Worm (Caenorhabditis elegans) whole organism, L3 larva: ENCODE results near the gene srb-13.

Experiments
- ZK546.5 ChIP-seq: sonication (generic microtip); optimal IDR thresholded peaks from 2 replicates; lab custom pipeline; 2017; ENCODE audit warnings: missing biosample characterization, missing genetic modification characterization
- aly-2 ChIP-seq: fragments of 150-350 bp; optimal IDR thresholded peaks from 2 replicates; lab custom pipeline; 2014; ENCODE audit warnings: missing biosample characterization, missing genetic modification characterization
- ceh-28 ChIP-seq: fragments of 150-350 bp; optimal IDR thresholded peaks from 2 replicates; lab custom pipeline; 2014; ENCODE audit warnings: missing biosample characterization, missing genetic modification reagents, missing genetic modification characterization
- ceh-82 ChIP-seq: fragments of 150-350 bp; optimal IDR thresholded peaks from 2 replicates; lab custom pipeline; 2014; ENCODE audit warnings: missing biosample characterization, missing genetic modification characterization
- ceh-9 ChIP-seq: sonication (generic microtip); optimal IDR thresholded peaks from 2 replicates; lab custom pipeline; 2018; ENCODE audit warnings: missing biosample characterization, missing genetic modification characterization
- daf-12 ChIP-seq: fragments of 150-350 bp; optimal IDR thresholded peaks from 2 replicates; lab custom pipeline; 2014; ENCODE audit warnings: missing biosample characterization, missing genetic modification reagents, missing genetic modification characterization
- egl-27 ChIP-seq: sonication (generic microtip); optimal IDR thresholded peaks from 4 replicates; lab custom pipeline; 2017; ENCODE audit warnings: missing biosample characterization, missing genetic modification reagents, missing genetic modification characterization
- egl-5 ChIP-seq: fragments of 150-350 bp; optimal IDR thresholded peaks from 2 replicates; lab custom pipeline; 2017; ENCODE audit warnings: missing biosample characterization, missing genetic modification reagents, missing genetic modification characterization, inconsistent platforms
- elt-1 ChIP-seq: fragments of 150-350 bp; optimal IDR thresholded peaks from 2 replicates; lab custom pipeline; 2014; ENCODE audit warnings: missing biosample characterization, missing genetic modification characterization
- elt-2 ChIP-seq: sonication (generic microtip); optimal IDR thresholded peaks from 2 replicates; lab custom pipeline; 2016; ENCODE audit warnings: missing genetic modification reagents, mild to moderate bottlenecking, missing genetic modification characterization, missing compliant biosample characterization
- elt-3 ChIP-seq, 3 experiments: fragments of 150-350 bp in 1 of 3; sonication (generic microtip) in 2 of 3; optimal IDR thresholded peaks; 2 replicates in 2 of 3; 4 replicates in 1 of 3; lab custom pipeline; 2014 to 2017; ENCODE audit warnings: missing biosample characterization in 3 of 3, missing genetic modification characterization in 3 of 3
- hmg-11 ChIP-seq: sonication (generic microtip); optimal IDR thresholded peaks from 2 replicates; lab custom pipeline; 2016; ENCODE audit warnings: missing genetic modification characterization, missing compliant biosample characterization
- jun-1 ChIP-seq: fragments of 150-350 bp; optimal IDR thresholded peaks from 2 replicates; lab custom pipeline; 2014; ENCODE audit warnings: missing biosample characterization, missing genetic modification reagents, missing genetic modification characterization
- lin-15B ChIP-seq: fragments of 150-350 bp; optimal IDR thresholded peaks from 2 replicates; lab custom pipeline; 2014; ENCODE audit warnings: missing biosample characterization, missing genetic modification characterization
- lsy-12 ChIP-seq: sonication (generic microtip); optimal IDR thresholded peaks from 2 replicates; lab custom pipeline; 2016; ENCODE audit warnings: mild to moderate bottlenecking, missing genetic modification characterization, missing compliant biosample characterization
- mdl-1 ChIP-seq: fragments of 150-350 bp; optimal IDR thresholded peaks from 2 replicates; lab custom pipeline; 2014; ENCODE audit warnings: missing biosample characterization, missing genetic modification characterization
- mml-1 ChIP-seq: fragments of 150-350 bp; sonication (generic microtip); optimal IDR thresholded peaks from 3 replicates; lab custom pipeline; 2014; ENCODE audit warnings: missing biosample characterization, missing genetic modification characterization
- nfya-1 ChIP-seq: sonication (generic microtip); optimal IDR thresholded peaks from 2 replicates; lab custom pipeline; 2017; ENCODE audit warnings: missing genetic modification characterization, mild to moderate bottlenecking, missing compliant biosample characterization, antibody characterized with exemption, moderate library complexity; ENCODE audit not compliant: insufficient read depth
- nhr-11 ChIP-seq: fragments of 150-350 bp; optimal IDR thresholded peaks from 2 replicates; lab custom pipeline; 2014; ENCODE audit warnings: missing biosample characterization, missing genetic modification characterization
- nhr-23 ChIP-seq: fragments of 150-350 bp; optimal IDR thresholded peaks from 2 replicates; lab custom pipeline; 2014; ENCODE audit warnings: missing biosample characterization, missing genetic modification reagents, missing genetic modification characterization
- nhr-25 ChIP-seq: sonication (generic microtip); optimal IDR thresholded peaks from 2 replicates; lab custom pipeline; 2017; ENCODE audit warnings: missing biosample characterization, missing genetic modification characterization
- nhr-28 ChIP-seq: fragments of 150-350 bp; optimal IDR thresholded peaks from 2 replicates; lab custom pipeline; 2014; ENCODE audit warnings: missing biosample characterization, missing genetic modification characterization
- nhr-67 ChIP-seq: fragments of 150-350 bp; optimal IDR thresholded peaks from 2 replicates; lab custom pipeline; 2014; ENCODE audit warnings: missing biosample characterization, missing genetic modification characterization
- nhr-76 ChIP-seq: fragments of 150-350 bp; sonication (generic microtip); optimal IDR thresholded peaks from 5 replicates; lab custom pipeline; 2014; ENCODE audit warnings: missing biosample characterization, missing genetic modification characterization
- pha-4 ChIP-seq: fragments of 150-350 bp; optimal IDR thresholded peaks from 2 replicates; lab custom pipeline; 2014; ENCODE audit warnings: missing biosample characterization, missing genetic modification reagents, missing genetic modification characterization
- skn-1 ChIP-seq: fragments of 150-350 bp; optimal IDR thresholded peaks from 2 replicates; lab custom pipeline; 2014; ENCODE audit warnings: missing biosample characterization, missing genetic modification characterization
- snpc-4 ChIP-seq: fragments of 150-350 bp; optimal IDR thresholded peaks from 2 replicates; lab custom pipeline; 2014; ENCODE audit warnings: missing biosample characterization, missing genetic modification characterization
- tbx-2 ChIP-seq: sonication (generic microtip); optimal IDR thresholded peaks from 2 replicates; lab custom pipeline; 2016; ENCODE audit warnings: mild to moderate bottlenecking, missing genetic modification characterization, missing compliant biosample characterization
- unc-39 ChIP-seq: sonication (generic microtip); optimal IDR thresholded peaks from 4 replicates; lab custom pipeline; 2017; ENCODE audit warnings: missing biosample characterization, missing genetic modification characterization
- unc-62 ChIP-seq: fragments of 150-350 bp; sonication (generic microtip); optimal IDR thresholded peaks from 4 replicates; lab custom pipeline; 2014; ENCODE audit warnings: missing biosample characterization, missing genetic modification reagents, missing genetic modification characterization
- zag-1 ChIP-seq: fragments of 150-350 bp; optimal IDR thresholded peaks from 2 replicates; lab custom pipeline; 2014; ENCODE audit warnings: missing biosample characterization, missing genetic modification characterization
- ztf-11 ChIP-seq: fragments of 150-350 bp; optimal IDR thresholded peaks from 2 replicates; lab custom pipeline; 2014; ENCODE audit warnings: missing biosample characterization, missing genetic modification characterization
- ztf-4 ChIP-seq: fragments of 150-350 bp; optimal IDR thresholded peaks from 2 replicates; lab custom pipeline; 2014; ENCODE audit warnings: missing biosample characterization, missing genetic modification characterization

Gene srb-13

DNA sequence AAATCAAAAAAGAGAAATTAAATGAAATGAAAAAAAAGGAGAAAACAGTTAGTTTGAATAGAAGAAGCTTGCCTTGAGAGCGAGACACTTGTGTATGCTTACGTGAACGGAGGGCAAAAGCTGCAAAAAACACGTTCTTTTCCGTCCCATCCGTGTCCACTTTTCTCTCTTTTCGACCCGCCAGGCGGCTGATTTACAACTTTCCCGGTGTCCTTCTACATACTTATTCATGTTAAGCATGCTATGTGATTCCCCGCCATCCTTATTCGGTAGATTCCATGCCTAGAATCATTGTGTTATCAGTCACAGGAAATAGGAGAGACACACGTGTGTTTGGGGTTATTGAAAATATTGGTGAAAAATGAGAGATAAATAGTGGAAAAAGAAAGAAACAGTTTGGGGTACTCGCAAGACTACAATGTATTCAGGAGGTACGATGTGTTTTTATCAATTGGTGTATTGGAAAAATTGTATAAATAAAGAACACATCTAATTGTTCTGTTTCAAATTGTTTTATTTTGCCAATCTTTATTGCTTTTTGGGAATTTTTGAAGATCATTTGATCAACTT lies 15.4 kb downstream of the srb-13 start, which contains the start of gene nas-29 (continued):
- no peak for TF ChIP-seq zag-1 (tag; lab: Kevin White, UChicago)
- no peak for TF ChIP-seq snpc-4 (tag; lab: Kevin White, UChicago)

DNA sequence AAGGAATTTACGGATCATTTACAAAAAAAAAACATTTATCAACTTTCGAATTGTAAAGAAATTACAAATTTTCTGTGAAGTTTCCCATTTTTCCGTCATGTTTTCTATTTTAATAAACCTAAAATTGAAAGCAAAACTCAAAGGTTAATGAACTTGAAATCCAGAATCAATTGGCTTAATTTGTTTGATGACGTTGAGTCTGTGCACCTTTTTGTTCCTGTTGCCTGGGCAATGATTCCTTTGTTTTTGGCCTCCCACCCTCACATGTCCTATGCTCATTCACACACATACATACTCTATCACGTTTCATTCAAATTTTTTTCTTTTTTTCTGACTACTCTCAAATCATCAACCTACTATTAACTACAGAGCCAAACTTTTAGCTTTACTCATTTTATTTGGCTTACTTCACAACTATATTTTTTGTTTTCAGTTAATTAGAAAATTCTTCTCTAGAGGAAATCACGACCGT lies 21.1 kb downstream of the srb-13 start, which contains the start of gene F58A6.2:
TSS of gene F58A6.2 (plus strand) at position 422 of the 472 bp plus-strand sequence.
- TF ChIP-seq elt-2 (tag; lab: Kevin White, UChicago) = no peak
- no peak for TF ChIP-seq ceh-82 (tag; lab: Kevin White, UChicago)
- TF ChIP-seq daf-12 (tag; lab: Kevin White, UChicago) = no peak
- no peak for TF ChIP-seq nhr-76 (tag; lab: Kevin White, UChicago)
- no peak for TF ChIP-seq nfya-1 (tag; lab: Kevin White, UChicago)
- no peak for TF ChIP-seq pha-4
- TF ChIP-seq ceh-28 = no peak
- TF ChIP-seq nhr-28 = no peak
- no peak for TF ChIP-seq ZK546.5 (tag; lab: Kevin White, UChicago)

ce11 chrII:5131800-5132199 lies 25.6 kb downstream of the srb-13 start:
- TF ChIP-seq nhr-23 (tag; lab: Kevin White, UChicago) (no peak), elt-1 (tag; lab: Kevin White, UChicago) (no peak), egl-5 (tag; lab: Kevin White, UChicago) (no peak), mml-1 (tag; lab: Kevin White, UChicago) (no peak), elt-2 (tag; lab: Kevin White, UChicago) (no peak), lsy-12 (tag; lab: Kevin White, UChicago) (no peak), ZK546.5 (tag; lab: Kevin White, UChicago) (no peak), hmg-11 (tag; lab: Kevin White, UChicago) (no peak), nhr-11 (tag; lab: Kevin White, UChicago) (no peak)

DNA sequence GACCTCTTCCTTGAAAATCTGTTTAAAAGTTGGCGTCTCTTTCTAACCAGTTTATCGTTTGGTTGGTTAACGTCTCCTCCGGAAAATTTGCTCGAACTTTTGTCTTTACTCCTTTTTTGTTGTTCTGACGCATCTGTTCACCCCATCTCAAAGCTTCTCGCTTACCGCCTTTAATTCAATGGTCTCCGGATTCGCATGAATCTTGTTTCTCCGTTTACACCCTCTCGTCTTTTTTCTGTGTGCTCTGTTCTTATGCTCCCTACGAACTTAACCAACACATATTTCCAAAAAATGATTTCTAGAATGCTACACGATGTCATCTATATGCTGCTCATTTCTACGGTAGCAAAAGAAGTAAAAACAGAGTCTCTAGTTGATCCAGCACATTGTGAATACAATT lies 27.3 kb downstream of the srb-13 start, which contains the start of gene lgc-56:
TSS of gene lgc-56 (plus strand) at position 301 of the 400 bp plus-strand sequence.
- no peak for TF ChIP-seq unc-62 (GFP tag; lab: Kevin White, UChicago)
- TF ChIP-seq lsy-12 (tag; lab: Kevin White, UChicago) = no peak
- TF ChIP-seq elt-2 (tag; lab: Kevin White, UChicago) = no peak
- no peak for TF ChIP-seq ZK546.5 (tag; lab: Kevin White, UChicago)
- no peak for TF ChIP-seq elt-3 (tag; optimal IDR thresholded peaks at IDR 0.05; lab: Kevin White, UChicago)
- TF ChIP-seq aly-2 (tag; lab: Kevin White, UChicago) = no peak

DNA sequence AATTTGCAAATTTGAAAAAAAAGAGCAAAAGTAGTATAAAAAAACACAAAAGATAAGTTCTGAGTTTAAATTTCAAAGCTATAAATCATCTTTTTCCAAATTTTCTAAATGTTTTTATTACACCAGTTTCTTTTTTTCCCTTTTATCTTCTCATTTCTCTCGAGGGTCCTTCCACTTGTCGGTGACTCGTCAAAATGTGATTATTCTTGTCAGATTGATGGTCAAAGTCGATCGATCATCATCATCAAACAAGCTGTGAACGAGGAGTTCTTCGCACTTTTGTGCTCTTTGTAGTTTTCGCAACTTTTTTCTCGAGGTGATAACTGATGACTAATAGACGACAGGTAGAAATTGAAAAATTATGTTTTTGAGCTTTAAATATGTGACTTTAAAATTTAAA lies 36.8 kb downstream of the srb-13 start:
- TF ChIP-seq nhr-25 (tag; lab: Kevin White, UChicago) (no peak), unc-62 (GFP tag; lab: Kevin White, UChicago) (peak; percentile 72)

DNA sequence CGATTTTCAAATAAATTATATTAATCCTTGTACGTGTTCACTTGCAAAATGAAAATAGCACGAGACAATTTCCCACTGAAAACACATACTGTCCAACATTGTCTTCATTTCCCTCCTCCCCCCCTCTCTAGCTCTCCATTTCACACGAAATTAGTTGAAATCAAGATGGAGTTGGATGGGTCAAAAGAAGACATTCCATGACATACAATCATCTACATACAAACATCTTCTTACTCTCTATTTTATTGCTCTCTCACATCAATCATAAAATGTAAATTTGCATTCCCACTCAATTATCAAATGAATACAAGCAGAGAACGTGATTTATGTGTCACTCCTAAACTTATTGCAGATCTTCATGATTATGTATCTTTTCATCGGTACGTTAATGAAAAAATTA lies 41.7 kb downstream of the srb-13 start, which contains the start of gene srsy-1:
TSS of gene srsy-1 (plus strand) at position 301 of the 400 bp plus-strand sequence.
- no peak for TF ChIP-seq tbx-2 (tag; lab: Kevin White, UChicago)
- TF ChIP-seq ztf-4 (tag; lab: Kevin White, UChicago) = no peak
- no peak for TF ChIP-seq nhr-67
- no peak for TF ChIP-seq ceh-9
- no peak for TF ChIP-seq ceh-28
- TF ChIP-seq skn-1 (tag; lab: Kevin White, UChicago) = no peak
- TF ChIP-seq nhr-11 (tag; lab: Kevin White, UChicago) = no peak
- no peak for TF ChIP-seq ztf-11
- TF ChIP-seq egl-27 = no peak
- TF ChIP-seq jun-1 (tag; lab: Kevin White, UChicago) = no peak
- no peak for TF ChIP-seq zag-1 (tag; lab: Kevin White, UChicago)
- TF ChIP-seq nfya-1 (tag; lab: Kevin White, UChicago) = no peak
- TF ChIP-seq lin-15B = no peak
- TF ChIP-seq nhr-23 (tag; lab: Kevin White, UChicago) = no peak
- no peak for TF ChIP-seq unc-39
- TF ChIP-seq mdl-1 (tag; lab: Kevin White, UChicago) = no peak
- no peak for TF ChIP-seq nhr-25 (tag; lab: Kevin White, UChicago)
- no peak for TF ChIP-seq daf-12 (tag; lab: Kevin White, UChicago)
